Worm (Caenorhabditis elegans) whole organism, dauer: Measurements from ENCODE around the gene mec-12.

Source experiments
- unc-62 ChIP-seq: sonication (generic microtip); optimal IDR thresholded peaks from 2 replicates; lab custom pipeline; 2017; ENCODE audit warnings: missing biosample characterization, missing genetic modification reagents, missing genetic modification characterization

The mec-12 gene

ce11 chrIII:3139144-3139543, at the start of gene mec-12:
mec-12 (minus strand) TSS chrIII:3139234.
- no peak for TF ChIP-seq unc-62

- TF ChIP-seq unc-62, result no peak
These were observed 49.5 kb upstream of the mec-12 start for ce11 chrIII:3188564-3188963.

ce11 chrIII:3185980-3186379, 46.9 kb upstream of the mec-12 start, which contains the start of gene mks-1:
mks-1 (plus strand) TSS chrIII:3186280.
- no peak for TF ChIP-seq unc-62

- no peak for TF ChIP-seq unc-62
These were observed 46.2 kb upstream of the mec-12 start for ce11 chrIII:3185232-3185631.

- no peak for TF ChIP-seq unc-62
These were observed 44.3 kb upstream of the mec-12 start, which contains the start of gene lmtr-5 for ce11 chrIII:3183377-3183776. lmtr-5 (plus strand) TSS chrIII:3183677.

ce11 chrIII:3179855-3180254, 40.8 kb upstream of the mec-12 start:
- no peak for TF ChIP-seq unc-62

- TF ChIP-seq unc-62, result no peak
These were observed 37.7 kb upstream of the mec-12 start for ce11 chrIII:3176775-3177174.

ce11 chrIII:3174985-3175384, 36.0 kb upstream of the mec-12 start, which contains the start of gene R148.3:
R148.3 (plus strand) TSS chrIII:3175331.
- TF ChIP-seq unc-62, result no peak

ce11 chrIII:3171382-3171781, 32.3 kb upstream of the mec-12 start, which contains the start of gene R148.4:
R148.4 (plus strand) TSS chrIII:3171592.
- TF ChIP-seq unc-62, result no peak

- no peak for TF ChIP-seq unc-62
These were observed 31.5 kb upstream of the mec-12 start for ce11 chrIII:3170538-3170937.

ce11 chrIII:3169279-3169678, 30.2 kb upstream of the mec-12 start:
- no peak for TF ChIP-seq unc-62

- TF ChIP-seq unc-62, result no peak
These were observed 26.3 kb upstream of the mec-12 start, which contains the start of gene R148.5 for ce11 chrIII:3165309-3165708. R148.5 (plus strand) TSS chrIII:3165639.

- no peak for TF ChIP-seq unc-62
These were observed 24.4 kb upstream of the mec-12 start for ce11 chrIII:3163448-3163847.

- no peak for TF ChIP-seq unc-62
These were observed 22.6 kb upstream of the mec-12 start for ce11 chrIII:3161600-3161999.

ce11 chrIII:3160490-3160889, 21.5 kb upstream of the mec-12 start:
- no peak for TF ChIP-seq unc-62

- no peak for TF ChIP-seq unc-62
These were observed 15.9 kb upstream of the mec-12 start, which contains the start of gene C44B11.1 for ce11 chrIII:3154968-3155367. C44B11.1 (plus strand) TSS chrIII:3155268.

ce11 chrIII:3152848-3153247, 13.8 kb upstream of the mec-12 start, which contains the start of gene C44B11.6:
C44B11.6 (plus strand) TSS chrIII:3153148.
- no peak for TF ChIP-seq unc-62

ce11 chrIII:3143657-3144056, 4.6 kb upstream of the mec-12 start, which contains the start of gene C44B11.4:
C44B11.4 (minus strand) TSS chrIII:3143757.
- no peak for TF ChIP-seq unc-62

- no peak for TF ChIP-seq unc-62
These were observed 3.0 kb upstream of the mec-12 start for ce11 chrIII:3142078-3142477.
